Fruit fly (Drosophila melanogaster) whole organism, pupa: ENCODE measurements around the gene Scox.
A peak's percentile ranks its signal among the peaks of the same experiment; 100 is the strongest.

Source experiments
- CG10348 ChIP-seq: fragments of 200-800 bp; sonication (Bioruptor generic); IDR thresholded peaks from 2 replicates; pipeline ENCODE4 v1.3.6; 2022; ENCODE audit warnings: missing biosample characterization, missing genetic modification characterization
- CG12605 ChIP-seq: fragments of 200-800 bp; sonication (Bioruptor generic); IDR thresholded peaks from 2 replicates; pipeline ENCODE4 v1.3.6; 2022; ENCODE audit warnings: missing biosample characterization, missing genetic modification characterization
- CG13204 ChIP-seq: fragments of 200-800 bp; sonication (Bioruptor generic); optimal IDR thresholded peaks from 2 replicates; lab custom pipeline; 2018; ENCODE audit warnings: missing biosample characterization, mild to moderate bottlenecking, missing genetic modification characterization, moderate library complexity
- CG32121 ChIP-seq: fragments of 200-800 bp; sonication (Bioruptor generic); IDR thresholded peaks from 2 replicates; pipeline ENCODE4 v1.3.6; 2022; ENCODE audit warnings: missing biosample characterization, missing genetic modification characterization
- CG34367 ChIP-seq: fragments of 200-800 bp; sonication (Bioruptor generic); optimal IDR thresholded peaks from 2 replicates; lab custom pipeline; 2018; ENCODE audit warnings: missing biosample characterization, mild to moderate bottlenecking, missing genetic modification characterization
- EcR ChIP-seq: fragments of 200-800 bp; sonication (Bioruptor generic); optimal IDR thresholded peaks from 3 replicates; lab custom pipeline; 2019; ENCODE audit warnings: missing biosample characterization, missing genetic modification characterization, mild to moderate bottlenecking, moderate library complexity, missing genetic modification reagents
- Pif1A ChIP-seq: fragments of 200-800 bp; sonication (Bioruptor generic); optimal IDR thresholded peaks from 3 replicates; lab custom pipeline; 2016; ENCODE audit warnings: missing biosample characterization, missing genetic modification characterization

DNA sequence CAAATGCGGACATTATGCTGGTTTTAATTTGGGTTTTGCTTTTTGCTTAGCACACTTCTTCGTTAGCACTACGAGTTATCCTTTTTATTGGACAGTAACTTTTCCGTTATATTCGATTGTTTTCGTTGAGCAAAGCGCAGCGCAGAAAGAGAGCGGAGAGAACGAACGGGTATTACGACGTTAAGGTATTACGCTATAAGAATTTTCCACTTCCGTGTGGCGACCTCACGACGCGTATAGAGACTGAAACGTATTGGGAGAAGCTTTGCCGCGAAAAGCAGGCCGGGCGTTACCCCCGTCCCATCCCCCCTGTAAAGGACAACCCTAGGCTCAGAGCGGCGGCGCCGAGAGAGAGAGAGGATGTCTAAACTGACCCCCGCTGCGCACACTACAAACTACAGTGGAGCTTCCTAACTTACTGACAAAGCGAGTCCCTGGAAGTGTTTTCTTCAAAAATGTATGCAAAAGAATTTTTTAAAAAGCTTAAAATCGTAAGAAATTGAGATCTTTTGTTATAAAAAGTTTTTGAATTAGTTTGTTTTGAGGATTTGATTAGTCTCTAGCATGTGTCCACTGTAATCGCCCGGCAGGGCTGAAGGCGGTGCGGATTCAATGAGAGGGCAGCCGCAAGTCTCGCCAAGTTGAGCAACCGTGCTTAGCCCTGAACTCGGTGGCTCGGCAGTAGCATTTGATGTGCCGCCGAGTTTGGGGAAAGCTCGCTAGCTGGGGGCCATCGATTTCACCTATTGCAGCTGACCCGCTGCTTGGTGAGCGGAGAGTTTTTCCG is 36.1 kb upstream of the Scox start:
- peak; percentile 69 for TF ChIP-seq CG13204 (GFP tag; lab: Kevin White, UChicago)
- peak; percentile 38 for TF ChIP-seq EcR
- TF ChIP-seq CG34367 (tag; lab: Kevin White, UChicago), result peak; percentile 88
- peak; percentile 89 for TF ChIP-seq CG32121 (GFP tag; lab: Robert Waterston, UW)
- TF ChIP-seq CG10348 (GFP tag; lab: Robert Waterston, UW), result peak; percentile 76
- TF ChIP-seq Pif1A (GFP tag; lab: Kevin White, UChicago), result peak; percentile 90
- TF ChIP-seq CG12605 (GFP tag; lab: Robert Waterston, UW), result peak; percentile 91
